ENCODE assay signal across 2 fruit fly cellular contexts in the genomic region with DNA sequence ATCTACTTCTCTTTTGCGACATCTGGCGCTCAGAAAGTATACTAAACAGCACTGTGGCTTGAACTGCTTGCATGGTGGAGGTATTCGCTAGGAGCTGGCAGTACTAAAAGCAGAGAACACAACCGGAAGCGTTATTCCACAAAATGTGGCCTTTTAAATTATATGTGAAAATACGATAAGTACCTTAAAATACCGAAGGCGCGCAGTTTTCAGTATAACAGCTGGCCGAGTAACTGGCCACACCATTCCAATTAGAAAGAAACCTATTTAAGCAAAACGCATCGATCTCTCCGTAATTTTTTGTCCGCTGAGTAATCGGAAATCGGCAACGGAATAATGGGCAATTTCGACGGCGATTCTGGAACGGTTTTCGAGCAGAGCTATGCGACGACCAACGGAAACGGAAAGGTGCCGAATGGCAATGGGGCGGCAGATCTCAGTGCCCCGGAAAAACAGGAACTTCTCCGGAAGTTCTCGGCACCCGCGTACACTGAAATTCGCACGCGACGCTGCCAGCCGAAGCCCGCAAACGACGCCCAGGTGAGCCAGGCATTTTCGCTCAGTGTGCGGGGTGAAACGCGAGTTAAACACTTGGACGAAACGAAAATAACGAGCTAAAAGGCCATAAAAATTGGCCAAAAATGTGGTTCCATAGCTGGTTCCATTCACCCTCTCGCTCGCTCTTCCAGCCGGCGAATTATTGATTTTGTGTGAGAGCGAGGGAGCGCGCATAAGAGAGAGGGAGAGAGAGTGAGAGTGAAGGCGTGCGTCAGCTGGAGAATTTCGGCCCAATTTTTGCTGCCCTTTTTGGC.
TF ChIP-seq lines count a peak whose summit lies in the region.

Gene lace, plus strand, starts transcription at position 243 of the 812 bp plus-strand sequence.

TF ChIP-seq in whole organism, embryonic, 481 proteins besides CTCF, POLR2A, EP300 and RAD21 (continued from another document and continues in another):
- TF ChIP-seq Chrac-16 (GFP tag; optimal IDR thresholded peaks at IDR 0.05; lab: Kevin White, UChicago) (peak; percentile 59), row (GFP tag; IDR thresholded peaks at IDR 0.05; lab: Robert Waterston, UW) (peak; percentile 42), shn (GFP tag; optimal IDR thresholded peaks at IDR 0.05; lab: Kevin White, UChicago) (peak; percentile 83), CoRest (tag; optimal IDR thresholded peaks at IDR 0.05; lab: Kevin White, UChicago) (peak; percentile 79), Doc2 (GFP tag; IDR thresholded peaks at IDR 0.05; lab: Robert Waterston, UW) (peak; percentile 53; the same call in 1 of the 2 replicates), HLHmδ (GFP tag; optimal IDR thresholded peaks at IDR 0.05; lab: Kevin White, UChicago) (peak; percentile 60), en (GFP tag; optimal IDR thresholded peaks at IDR 0.05; lab: Kevin White, UChicago) (no peak), fu2 (GFP tag; optimal IDR thresholded peaks at IDR 0.05; lab: Kevin White, UChicago) (peak; percentile 84), sens (GFP tag; lab: Kevin White, UChicago) (peak; percentile 95), CG34376 (GFP tag; optimal IDR thresholded peaks at IDR 0.05; lab: Kevin White, UChicago) (peak; percentile 67), CG10543 (GFP tag; optimal IDR thresholded peaks at IDR 0.05; lab: Kevin White, UChicago) (peak; percentile 76), CG4730 (GFP tag; IDR thresholded peaks at IDR 0.05; lab: Robert Waterston, UW) (peak; percentile 63), CG6254 (GFP tag; optimal IDR thresholded peaks at IDR 0.05; lab: Kevin White, UChicago) (no peak), croc (GFP tag; conservative IDR thresholded peaks at IDR 0.05; lab: Robert Waterston, UW) (peak; percentile 67), lilli (GFP tag; optimal IDR thresholded peaks at IDR 0.05; lab: Kevin White, UChicago) (peak; percentile 67), CG3065 (GFP tag; optimal IDR thresholded peaks at IDR 0.05; lab: Kevin White, UChicago) (peak; percentile 81), jing (GFP tag; optimal IDR thresholded peaks at IDR 0.05; lab: Kevin White, UChicago) (peak; percentile 53), HLH54F (GFP tag; optimal IDR thresholded peaks at IDR 0.05; lab: Kevin White, UChicago) (peak; percentile 79), zf30C (GFP tag; optimal IDR thresholded peaks at IDR 0.05; lab: Kevin White, UChicago) (peak; percentile 76), CG12155 (GFP tag; optimal IDR thresholded peaks at IDR 0.05; lab: Kevin White, UChicago) (peak; percentile 58), CG7556 (GFP tag; optimal IDR thresholded peaks at IDR 0.05; lab: Kevin White, UChicago) (peak; percentile 54), CG31388 (GFP tag; optimal IDR thresholded peaks at IDR 0.05; lab: Kevin White, UChicago) (peak; percentile 22), otp (GFP tag; IDR thresholded peaks at IDR 0.05; lab: Robert Waterston, UW) (peak; percentile 91), CG11695 (GFP tag; IDR thresholded peaks at IDR 0.05; lab: Robert Waterston, UW) (no peak), gem (tag; optimal IDR thresholded peaks at IDR 0.05; lab: Kevin White, UChicago) (peak; percentile 66), Usf (GFP tag; optimal IDR thresholded peaks at IDR 0.05; lab: Kevin White, UChicago) (peak; percentile 69), Pdp1 (GFP tag; optimal IDR thresholded peaks at IDR 0.05; lab: Kevin White, UChicago) (peak; percentile 76 to 77), kah (GFP tag; optimal IDR thresholded peaks at IDR 0.05; lab: Kevin White, UChicago) (no peak), seq (GFP tag; IDR thresholded peaks at IDR 0.05; lab: Robert Waterston, UW) (peak; percentile 53; the same call in 1 of the 2 replicates), CG11247 (GFP tag; IDR thresholded peaks at IDR 0.05; lab: Robert Waterston, UW) (peak; percentile 80), MBD-R2 (GFP tag; IDR thresholded peaks at IDR 0.05; lab: Robert Waterston, UW) (peak; percentile 62; the same call in 1 of the 2 replicates), CG14860 (GFP tag; IDR thresholded peaks at IDR 0.05; lab: Robert Waterston, UW; ENCODE audit: partially characterized antibody) (no peak), CG15601 (tag; optimal IDR thresholded peaks at IDR 0.05; lab: Kevin White, UChicago) (peak; percentile 85), CG31441 (GFP tag; IDR thresholded peaks at IDR 0.05; lab: Robert Waterston, UW) (peak; percentile 29; the same call in 1 of the 2 replicates), Ets65A (GFP tag; lab: Kevin White, UChicago) (peak; percentile 100), CG5180 (GFP tag; optimal IDR thresholded peaks at IDR 0.05; lab: Kevin White, UChicago) (no peak), mam (GFP tag; optimal IDR thresholded peaks at IDR 0.05; lab: Kevin White, UChicago) (peak; percentile 81), CG2116 (GFP tag; optimal IDR thresholded peaks at IDR 0.05; lab: Kevin White, UChicago) (peak; percentile 79), CG10565 (GFP tag; optimal IDR thresholded peaks at IDR 0.05; lab: Kevin White, UChicago) (no peak), CG3726 (GFP tag; IDR thresholded peaks at IDR 0.05; lab: Robert Waterston, UW) (0 out of 3 replicates have a peak, but pooled peaks have one; percentile 37), zen (tag; optimal IDR thresholded peaks at IDR 0.05; lab: Kevin White, UChicago) (peak; percentile 85), CG7963 (GFP tag; IDR thresholded peaks at IDR 0.05; lab: Robert Waterston, UW; ENCODE audit: partially characterized antibody) (no peak), Hsf (GFP tag; optimal IDR thresholded peaks at IDR 0.05; lab: Kevin White, UChicago) (peak; percentile 89), trem (tag; optimal IDR thresholded peaks at IDR 0.05; lab: Kevin White, UChicago) (peak; percentile 87), Gug (GFP tag; IDR thresholded peaks at IDR 0.05; lab: Robert Waterston, UW) (peak; percentile 49; the same call in 2 of the 4 replicates), Sox102F (GFP tag; optimal IDR thresholded peaks at IDR 0.05; lab: Kevin White, UChicago) (peak; percentile 69), stwl (tag; optimal IDR thresholded peaks at IDR 0.05; lab: Kevin White, UChicago) (peak; percentile 97), CG8290 (GFP tag; optimal IDR thresholded peaks at IDR 0.05; lab: Kevin White, UChicago) (peak; percentile 84), CG8290 (tag; optimal IDR thresholded peaks at IDR 0.05; lab: Kevin White, UChicago) (peak; percentile 6 to 95), CG7839 (tag; optimal IDR thresholded peaks at IDR 0.05; lab: Kevin White, UChicago) (peak; percentile 63), CG18764 (GFP tag; optimal IDR thresholded peaks at IDR 0.05; lab: Kevin White, UChicago) (peak; percentile 69), CG11093 (GFP tag; IDR thresholded peaks at IDR 0.05; lab: Robert Waterston, UW) (no peak), CG12769 (tag; optimal IDR thresholded peaks at IDR 0.05; lab: Kevin White, UChicago) (peak; percentile 76), fd3F (GFP tag; optimal IDR thresholded peaks at IDR 0.05; lab: Kevin White, UChicago) (peak; percentile 61), CG4617 (GFP tag; optimal IDR thresholded peaks at IDR 0.05; lab: Kevin White, UChicago; ENCODE audit: borderline replicate concordance) (peak; percentile 51), ro (GFP tag; IDR thresholded peaks at IDR 0.05; lab: Robert Waterston, UW) (no peak; the same call in 1 of the 2 replicates), CG17186 (GFP tag; optimal IDR thresholded peaks at IDR 0.05; lab: Kevin White, UChicago) (peak; percentile 34), CG18011 (GFP tag; optimal IDR thresholded peaks at IDR 0.05; lab: Kevin White, UChicago) (peak; percentile 70), Sry-β (GFP tag; optimal IDR thresholded peaks at IDR 0.05; lab: Kevin White, UChicago) (no peak)

TF ChIP-seq in whole organism, prepupa, 60 proteins besides CTCF, POLR2A, EP300 and RAD21 (continued from another document):
- TF ChIP-seq CG10631 (GFP tag; optimal IDR thresholded peaks at IDR 0.05; lab: Kevin White, UChicago), result peak; percentile 36
- TF ChIP-seq CG11294 (GFP tag; IDR thresholded peaks at IDR 0.05; lab: Robert Waterston, UW), result 0 out of 2 replicates have a peak, but pooled peaks have one; percentile 15
- TF ChIP-seq CG34406 (GFP tag; optimal IDR thresholded peaks at IDR 0.05; lab: Kevin White, UChicago), result no peak
- TF ChIP-seq Eip93F (GFP tag; optimal IDR thresholded peaks at IDR 0.05; lab: Kevin White, UChicago), result no peak
- TF ChIP-seq lz (GFP tag; optimal IDR thresholded peaks at IDR 0.05; lab: Kevin White, UChicago), result peak; percentile 63
- TF ChIP-seq CG8319 (GFP tag; optimal IDR thresholded peaks at IDR 0.05; lab: Kevin White, UChicago), result no peak
- no peak for TF ChIP-seq dsx (GFP tag; optimal IDR thresholded peaks at IDR 0.05; lab: Kevin White, UChicago; ENCODE audit: poor library complexity, severe bottlenecking)
- peak; percentile 44 for TF ChIP-seq acj6 (GFP tag; optimal IDR thresholded peaks at IDR 0.05; lab: Kevin White, UChicago)
- TF ChIP-seq CG8632 (GFP tag; optimal IDR thresholded peaks at IDR 0.05; lab: Kevin White, UChicago), result peak; percentile 19
- TF ChIP-seq fd85E (GFP tag; optimal IDR thresholded peaks at IDR 0.05; lab: Kevin White, UChicago), result no peak
- peak; percentile 53 for TF ChIP-seq Met (GFP tag; optimal IDR thresholded peaks at IDR 0.05; lab: Kevin White, UChicago)
- no peak for TF ChIP-seq fkh (GFP tag; optimal IDR thresholded peaks at IDR 0.05; lab: Kevin White, UChicago)
- peak; percentile 13 for TF ChIP-seq topi (GFP tag; optimal IDR thresholded peaks at IDR 0.05; lab: Kevin White, UChicago)
- TF ChIP-seq pdm3 (GFP tag; optimal IDR thresholded peaks at IDR 0.05; lab: Kevin White, UChicago), result peak; percentile 47
